Fruit fly (Drosophila melanogaster): ENCODE results near the gene Rab26.

The Rab26 gene

DNA sequence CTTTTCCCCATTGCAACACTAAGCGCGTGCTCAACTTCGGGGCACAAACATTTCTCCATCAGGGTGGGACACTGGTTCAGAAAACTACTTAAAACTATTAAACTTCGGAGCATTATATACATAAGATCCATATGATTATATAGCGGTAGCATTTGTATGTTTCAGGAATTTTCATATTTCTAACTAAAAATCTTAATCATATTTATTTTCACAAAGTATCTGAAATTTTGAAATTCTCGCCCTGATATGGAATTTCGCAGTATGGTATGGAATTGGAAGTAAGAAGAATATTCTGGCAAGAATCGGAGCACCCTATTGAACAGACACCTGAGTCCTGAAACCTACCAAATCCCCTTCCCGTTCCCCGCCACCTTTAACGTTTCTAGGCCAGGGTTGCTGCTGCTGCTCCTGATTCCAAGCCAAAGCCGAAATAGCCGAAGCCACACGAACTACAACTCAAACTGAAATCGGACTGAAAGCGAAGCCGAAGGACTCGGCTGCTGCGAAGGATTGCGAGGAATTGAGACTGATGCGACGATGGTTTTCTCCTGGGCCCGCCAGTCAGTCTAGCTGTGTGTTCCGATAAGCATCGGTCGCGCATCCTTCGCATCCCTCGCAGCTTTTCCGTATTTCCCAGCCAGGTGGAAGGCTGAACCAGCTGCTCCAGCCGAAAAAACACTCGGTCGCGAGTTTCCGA, 3.4 kb downstream of the Rab26 start:
- TF ChIP-seq ovo (GFP tag; optimal IDR thresholded peaks at IDR 0.05) (no peak), cnc (optimal IDR thresholded peaks at IDR 0.05) (no peak), tj (GFP tag; optimal IDR thresholded peaks at IDR 0.05) (no peak), toe (GFP tag; optimal IDR thresholded peaks at IDR 0.05) (peak; percentile 62), CG33017 (tag; optimal IDR thresholded peaks at IDR 0.05) (peak; percentile 76), Crg-1 (GFP tag; optimal IDR thresholded peaks at IDR 0.05) (no peak), bab1 (GFP tag; optimal IDR thresholded peaks at IDR 0.05) (no peak), CG7045 (GFP tag; optimal IDR thresholded peaks at IDR 0.05) (peak; percentile 85), CG14711 (tag; optimal IDR thresholded peaks at IDR 0.05) (no peak), CG11617 (GFP tag; optimal IDR thresholded peaks at IDR 0.05) (peak; percentile 43), Clk (GFP tag; optimal IDR thresholded peaks at IDR 0.05) (peak; percentile 71), CG12768 (GFP tag; optimal IDR thresholded peaks at IDR 0.05) (peak; percentile 83), Hr96 (GFP tag; optimal IDR thresholded peaks at IDR 0.05) (peak; percentile 47), kay (GFP tag; ENCODE audit: borderline replicate concordance) (no peak), pad (GFP tag; optimal IDR thresholded peaks at IDR 0.05) (peak; percentile 1), Mnt (GFP tag; optimal IDR thresholded peaks at IDR 0.05) (no peak), CG1620 (GFP tag; optimal IDR thresholded peaks at IDR 0.05) (no peak), CG5204 (GFP tag; optimal IDR thresholded peaks at IDR 0.05) (peak; percentile 71), cic (GFP tag; optimal IDR thresholded peaks at IDR 0.05) (no peak), CG7101 (tag; optimal IDR thresholded peaks at IDR 0.05) (peak; percentile 57)

DNA sequence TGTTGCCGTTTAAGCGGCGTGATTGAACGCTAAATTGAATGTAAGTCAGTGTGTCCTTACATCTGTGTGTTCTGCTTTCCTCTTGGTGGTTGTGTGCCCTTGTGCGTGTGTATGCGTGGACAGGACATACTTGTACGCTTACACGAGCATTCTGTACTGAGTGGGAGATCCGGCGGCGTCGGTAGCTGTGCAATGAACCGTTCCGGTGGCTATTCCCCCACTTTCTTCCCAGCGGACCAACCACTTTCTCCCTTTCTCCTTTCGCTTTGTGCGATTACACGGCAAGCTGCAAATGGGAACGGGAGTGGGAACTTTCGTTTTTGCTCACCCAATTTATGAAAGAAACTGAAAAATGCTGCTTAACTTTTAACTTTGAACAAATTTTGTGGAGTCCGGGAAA, 6.2 kb downstream of the Rab26 start:
- TF ChIP-seq kay (GFP tag; ENCODE audit: borderline replicate concordance) (no peak), ovo (GFP tag; optimal IDR thresholded peaks at IDR 0.05) (no peak), CG11617 (GFP tag; optimal IDR thresholded peaks at IDR 0.05) (no peak), CG12768 (GFP tag; optimal IDR thresholded peaks at IDR 0.05) (no peak), Clk (GFP tag; optimal IDR thresholded peaks at IDR 0.05) (no peak), CG7101 (tag; optimal IDR thresholded peaks at IDR 0.05) (no peak), Mnt (GFP tag; optimal IDR thresholded peaks at IDR 0.05) (no peak), tj (GFP tag; optimal IDR thresholded peaks at IDR 0.05) (no peak), CG14711 (tag; optimal IDR thresholded peaks at IDR 0.05) (no peak), CG33017 (tag; optimal IDR thresholded peaks at IDR 0.05) (no peak), toe (GFP tag; optimal IDR thresholded peaks at IDR 0.05) (no peak), Hr96 (GFP tag; optimal IDR thresholded peaks at IDR 0.05) (no peak), Crg-1 (GFP tag; optimal IDR thresholded peaks at IDR 0.05) (no peak), cnc (optimal IDR thresholded peaks at IDR 0.05) (no peak), CG7045 (GFP tag; optimal IDR thresholded peaks at IDR 0.05) (no peak), cic (GFP tag; optimal IDR thresholded peaks at IDR 0.05) (no peak), pad (GFP tag; optimal IDR thresholded peaks at IDR 0.05) (no peak), bab1 (GFP tag; optimal IDR thresholded peaks at IDR 0.05) (no peak), CG5204 (GFP tag; optimal IDR thresholded peaks at IDR 0.05) (no peak)

DNA sequence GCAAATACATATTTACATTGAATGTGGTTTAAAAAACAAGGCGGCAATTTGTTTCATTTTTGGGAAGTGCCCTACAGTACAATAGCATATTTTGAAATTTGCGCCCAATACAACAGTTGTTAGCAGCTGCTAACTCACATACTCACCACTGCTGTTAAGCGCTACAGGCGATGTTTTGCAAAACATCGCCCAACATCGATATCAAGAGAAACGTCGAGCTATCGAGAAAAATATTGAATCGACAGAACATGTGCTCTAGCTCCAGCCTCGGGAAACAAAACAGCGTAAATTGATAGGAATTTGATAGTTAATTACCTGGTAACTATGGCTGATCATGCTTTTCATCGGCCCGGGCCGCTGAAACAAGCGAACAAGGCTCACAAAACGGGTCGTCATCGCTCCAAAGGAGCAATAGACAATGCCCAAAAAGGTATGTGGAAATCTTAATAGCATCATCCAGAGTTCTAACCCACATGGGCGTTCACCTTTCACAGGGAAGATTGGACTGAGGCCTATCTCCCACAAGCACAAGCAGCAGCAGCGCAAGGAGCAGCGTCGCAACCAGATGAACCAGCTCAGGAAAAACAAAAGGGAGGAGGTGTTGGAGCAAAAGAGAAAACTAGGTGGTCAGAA, 16.5 kb downstream of the Rab26 start, which contains the start of gene Tsr1:
Gene Tsr1, plus strand, starts transcription at position 217 of the 633 bp plus-strand sequence.
- peak; percentile 97 for TF ChIP-seq Mnt (GFP tag; optimal IDR thresholded peaks at IDR 0.05)
- TF ChIP-seq CG14711 (tag; optimal IDR thresholded peaks at IDR 0.05) = no peak

DNA sequence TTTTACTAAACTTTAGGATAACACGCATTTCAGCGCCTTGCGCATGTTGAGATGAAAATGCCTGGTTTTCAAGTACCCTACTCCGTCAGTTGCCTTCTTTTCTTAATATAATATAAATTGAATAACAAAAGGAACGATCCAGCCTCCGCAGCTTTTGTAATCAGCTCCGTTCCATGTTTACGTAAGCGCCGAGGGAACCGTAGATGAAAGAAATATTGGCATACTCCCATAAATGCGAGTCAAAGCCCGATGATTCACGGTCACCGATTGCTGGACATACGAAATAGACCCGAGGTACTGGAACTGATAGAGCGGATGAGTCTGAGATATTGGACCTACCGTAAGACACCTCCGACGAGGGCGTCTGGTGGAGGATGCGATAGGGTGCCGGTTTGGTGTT, 24.0 kb downstream of the Rab26 start:
- TF ChIP-seq CG1620 (GFP tag; optimal IDR thresholded peaks at IDR 0.05) = no peak
- no peak for TF ChIP-seq CG11617 (GFP tag; optimal IDR thresholded peaks at IDR 0.05)
- TF ChIP-seq CG14711 (tag; optimal IDR thresholded peaks at IDR 0.05) = no peak
- TF ChIP-seq Mnt (GFP tag; optimal IDR thresholded peaks at IDR 0.05) = no peak
- no peak for TF ChIP-seq Hr96 (GFP tag; optimal IDR thresholded peaks at IDR 0.05)
- TF ChIP-seq ovo (GFP tag; optimal IDR thresholded peaks at IDR 0.05) = no peak
- TF ChIP-seq CG33017 (tag; optimal IDR thresholded peaks at IDR 0.05) = no peak

DNA sequence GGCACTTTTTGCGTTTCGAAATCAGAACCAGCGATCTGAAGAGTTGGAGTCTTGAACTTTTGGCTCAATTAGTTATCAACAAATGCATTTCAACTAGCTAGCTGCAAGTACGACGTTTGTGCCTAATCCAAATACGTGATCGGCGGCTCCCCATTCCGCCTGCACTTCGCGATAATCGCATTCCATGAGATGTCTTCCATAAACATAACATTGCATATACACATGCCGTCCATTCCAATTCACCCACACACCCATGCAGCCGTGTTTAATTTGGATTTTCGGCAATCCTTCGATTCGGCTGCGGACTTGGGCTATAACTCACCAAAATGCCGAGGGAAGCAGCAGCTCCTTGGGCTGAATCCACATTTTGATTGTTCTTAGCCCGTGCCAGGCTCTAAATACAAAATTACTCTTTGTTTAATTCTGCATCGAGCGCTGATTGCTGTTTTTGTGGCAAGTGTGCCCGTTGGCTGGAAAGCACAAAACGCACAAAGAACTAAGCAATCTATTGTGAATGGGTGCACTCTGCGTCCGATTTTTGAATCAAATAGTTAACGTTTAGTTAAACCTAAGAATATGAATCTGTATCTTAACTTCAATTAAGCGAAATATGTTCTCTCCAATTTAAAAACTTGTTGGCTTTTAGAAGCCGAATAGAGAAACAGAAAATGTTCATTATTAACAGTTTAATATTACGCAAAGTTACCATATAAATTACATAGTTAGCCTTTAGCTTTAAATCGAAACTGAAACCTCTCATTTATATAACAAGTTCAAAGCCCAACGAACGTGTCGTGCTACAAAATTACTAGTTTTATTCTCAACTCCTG, 24.9 kb downstream of the Rab26 start, which contains the start of the genes Tbc1d8-9 and CG32436:
Gene Tbc1d8-9, minus strand, starts transcription at position 463 of the 830 bp plus-strand sequence.
Gene CG32436, plus strand, starts transcription at position 780 of the 830 bp plus-strand sequence.
- peak; percentile 9 for TF ChIP-seq CG11617 (GFP tag; optimal IDR thresholded peaks at IDR 0.05)
- peak; percentile 33 for TF ChIP-seq tj (GFP tag; optimal IDR thresholded peaks at IDR 0.05)
- no peak for TF ChIP-seq Clk (GFP tag; optimal IDR thresholded peaks at IDR 0.05)
- TF ChIP-seq bab1 (GFP tag; optimal IDR thresholded peaks at IDR 0.05) = peak; percentile 49
- TF ChIP-seq cnc (optimal IDR thresholded peaks at IDR 0.05) = no peak
- TF ChIP-seq Mnt (GFP tag; optimal IDR thresholded peaks at IDR 0.05) = peak; percentile 67
- TF ChIP-seq cic (GFP tag; optimal IDR thresholded peaks at IDR 0.05) = peak; percentile 37
- no peak for TF ChIP-seq kay (GFP tag; ENCODE audit: borderline replicate concordance)
- TF ChIP-seq toe (GFP tag; optimal IDR thresholded peaks at IDR 0.05) = no peak
- no peak for TF ChIP-seq CG12768 (GFP tag; optimal IDR thresholded peaks at IDR 0.05)
- peak; percentile 27 for TF ChIP-seq CG33017 (tag; optimal IDR thresholded peaks at IDR 0.05)
- no peak for TF ChIP-seq CG5204 (GFP tag; optimal IDR thresholded peaks at IDR 0.05)
- TF ChIP-seq CG1620 (GFP tag; optimal IDR thresholded peaks at IDR 0.05) = no peak
- TF ChIP-seq ovo (GFP tag; optimal IDR thresholded peaks at IDR 0.05) = no peak
- no peak for TF ChIP-seq Hr96 (GFP tag; optimal IDR thresholded peaks at IDR 0.05)
- no peak for TF ChIP-seq pad (GFP tag; optimal IDR thresholded peaks at IDR 0.05)
- peak; percentile 17 for TF ChIP-seq CG7101 (tag; optimal IDR thresholded peaks at IDR 0.05)
- peak; percentile 5 for TF ChIP-seq CG14711 (tag; optimal IDR thresholded peaks at IDR 0.05)
- no peak for TF ChIP-seq Crg-1 (GFP tag; optimal IDR thresholded peaks at IDR 0.05)
- TF ChIP-seq CG7045 (GFP tag; optimal IDR thresholded peaks at IDR 0.05) = peak; percentile 42

Data from whole organism, adult.